Fruit fly (Drosophila melanogaster) whole organism, adult: ENCODE measurements around the gene piwi.

Experiments
- CG11617 ChIP-seq: fragments of 200-800 bp; sonication (Bioruptor generic); optimal IDR thresholded peaks from 2 replicates; lab custom pipeline; 2017; ENCODE audit warnings: mild to moderate bottlenecking, missing biosample characterization, missing genetic modification reagents, missing genetic modification characterization
- CG14711 ChIP-seq: fragments of 200-800 bp; sonication (Bioruptor generic); optimal IDR thresholded peaks from 2 replicates; lab custom pipeline; 2018; ENCODE audit warnings: missing biosample characterization, mild to moderate bottlenecking, missing genetic modification characterization, moderate library complexity
- CG1620 ChIP-seq: fragments of 200-800 bp; sonication (Bioruptor generic); optimal IDR thresholded peaks from 2 replicates; lab custom pipeline; 2016; ENCODE audit warnings: missing biosample characterization, missing genetic modification characterization
- CG33017 ChIP-seq: fragments of 200-800 bp; sonication (Bioruptor generic); optimal IDR thresholded peaks from 2 replicates; lab custom pipeline; 2018; ENCODE audit warnings: missing biosample characterization, mild to moderate bottlenecking, missing genetic modification characterization, moderate library complexity
- CG5204 ChIP-seq: fragments of 200-800 bp; sonication (Bioruptor generic); optimal IDR thresholded peaks from 2 replicates; lab custom pipeline; 2016; ENCODE audit warnings: missing biosample characterization, missing genetic modification characterization
- CG7045 ChIP-seq: fragments of 200-800 bp; sonication (Bioruptor generic); optimal IDR thresholded peaks from 2 replicates; lab custom pipeline; 2017; ENCODE audit warnings: missing biosample characterization, mild to moderate bottlenecking, missing genetic modification characterization
- CG7101 ChIP-seq: fragments of 200-800 bp; sonication (Bioruptor generic); optimal IDR thresholded peaks from 2 replicates; lab custom pipeline; 2018; ENCODE audit warnings: missing biosample characterization, mild to moderate bottlenecking, missing genetic modification characterization, moderate library complexity
- Clk ChIP-seq: fragments of 200-800 bp; sonication (Bioruptor generic); optimal IDR thresholded peaks from 2 replicates; lab custom pipeline; 2017; ENCODE audit warnings: missing biosample characterization, missing genetic modification characterization
- Crg-1 ChIP-seq: fragments of 200-800 bp; sonication (Bioruptor generic); optimal IDR thresholded peaks from 2 replicates; lab custom pipeline; 2016; ENCODE audit warnings: missing biosample characterization, missing genetic modification characterization
- Hr96 ChIP-seq: fragments of 200-800 bp; sonication (Bioruptor generic); optimal IDR thresholded peaks from 2 replicates; lab custom pipeline; 2016; ENCODE audit warnings: missing biosample characterization, missing genetic modification characterization
- Mnt ChIP-seq: fragments of 200-800 bp; sonication (Bioruptor generic); optimal IDR thresholded peaks from 2 replicates; lab custom pipeline; 2016; ENCODE audit warnings: missing biosample characterization, mild to moderate bottlenecking, missing genetic modification characterization
- bab1 ChIP-seq: fragments of 200-800 bp; sonication (Bioruptor generic); optimal IDR thresholded peaks from 3 replicates; lab custom pipeline; 2019; ENCODE audit warnings: missing biosample characterization, mild to moderate bottlenecking, missing genetic modification characterization, moderate library complexity
- cic ChIP-seq: fragments of 200-800 bp; sonication (Bioruptor generic); optimal IDR thresholded peaks from 2 replicates; lab custom pipeline; 2017; ENCODE audit warnings: missing biosample characterization, mild to moderate bottlenecking, missing genetic modification characterization, moderate library complexity
- cnc ChIP-seq, 2 experiments: fragments of >200 bp; optimal IDR thresholded peaks; 2 replicates each; lab custom pipeline; 2017
- kay ChIP-seq: fragments of 200-800 bp; sonication (Bioruptor generic); peaks from one replicate; lab custom pipeline; 2016; ENCODE audit warnings: missing biosample characterization, missing genetic modification characterization, borderline replicate concordance
- ovo ChIP-seq: fragments of 200-800 bp; sonication (Bioruptor generic); optimal IDR thresholded peaks from 2 replicates; lab custom pipeline; 2016; ENCODE audit warnings: missing biosample characterization, missing genetic modification characterization
- pad ChIP-seq: fragments of 200-800 bp; sonication (Bioruptor generic); optimal IDR thresholded peaks from 3 replicates; lab custom pipeline; 2017; ENCODE audit warnings: missing biosample characterization, missing genetic modification characterization, mild to moderate bottlenecking, moderate library complexity, missing genetic modification reagents
- tj ChIP-seq: fragments of 200-800 bp; sonication (Bioruptor generic); optimal IDR thresholded peaks from 3 replicates; lab custom pipeline; 2017; ENCODE audit warnings: missing biosample characterization, mild to moderate bottlenecking, missing genetic modification characterization, moderate library complexity
- toe ChIP-seq: fragments of 200-800 bp; sonication (Bioruptor generic); optimal IDR thresholded peaks from 2 replicates; lab custom pipeline; 2016; ENCODE audit warnings: missing biosample characterization, missing genetic modification characterization

Gene piwi

dm6 chr2L:11023875-11024274, 36.7 kb upstream of the piwi start:
- no peak for TF ChIP-seq CG11617
- TF ChIP-seq bab1 (GFP tag; lab: Kevin White, UChicago) = no peak
- TF ChIP-seq ovo (GFP tag; lab: Kevin White, UChicago) = no peak
- TF ChIP-seq kay (GFP tag; lab: Kevin White, UChicago) = no peak
- no peak for TF ChIP-seq tj (GFP tag; lab: Kevin White, UChicago)
- no peak for TF ChIP-seq Crg-1
- TF ChIP-seq cnc (optimal IDR thresholded peaks at IDR 0.05; lab: Kevin White, UChicago) = no peak
- TF ChIP-seq Hr96 = no peak
- TF ChIP-seq CG1620 (GFP tag; lab: Kevin White, UChicago) = no peak
- TF ChIP-seq Clk = no peak
- TF ChIP-seq pad = no peak

- TF ChIP-seq CG5204 (GFP tag; lab: Kevin White, UChicago) (no peak), CG1620 (GFP tag; lab: Kevin White, UChicago) (no peak), cnc (optimal IDR thresholded peaks at IDR 0.05; lab: Kevin White, UChicago) (no peak), cic (GFP tag; lab: Kevin White, UChicago) (no peak), CG33017 (tag; lab: Kevin White, UChicago) (no peak), kay (GFP tag; lab: Kevin White, UChicago) (no peak), CG14711 (tag; lab: Kevin White, UChicago) (no peak), Hr96 (no peak), CG11617 (no peak), toe (GFP tag; lab: Kevin White, UChicago) (no peak), CG7045 (no peak), tj (GFP tag; lab: Kevin White, UChicago) (no peak), CG7101 (tag; lab: Kevin White, UChicago) (no peak), Crg-1 (no peak)
These were observed 35.6 kb upstream of the piwi start for dm6 chr2L:11022804-11023203.

DNA sequence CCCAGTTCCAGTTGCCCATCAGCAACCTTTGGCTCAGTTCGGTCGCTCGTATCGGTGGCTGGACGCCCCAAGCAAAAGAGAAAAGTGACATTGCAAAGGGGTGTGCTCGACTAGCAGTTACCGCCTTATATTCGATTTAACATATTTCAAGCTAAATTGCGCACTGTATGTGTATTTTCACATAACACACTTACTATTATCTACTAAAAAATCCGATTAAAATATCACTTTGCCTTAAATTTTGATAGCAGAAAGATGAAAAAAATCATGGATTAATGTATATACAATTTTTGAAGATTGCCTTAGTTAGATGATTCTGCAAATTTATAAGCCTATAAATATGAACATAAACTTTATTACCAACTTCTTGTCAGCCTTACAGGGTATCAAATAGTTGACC, 34.4 kb upstream of the piwi start:
- TF ChIP-seq Clk (no peak), cnc (optimal IDR thresholded peaks at IDR 0.05; lab: Kevin White, UChicago) (no peak), CG5204 (GFP tag; lab: Kevin White, UChicago) (no peak), bab1 (GFP tag; lab: Kevin White, UChicago) (no peak), Crg-1 (no peak), CG7101 (tag; lab: Kevin White, UChicago) (no peak), ovo (GFP tag; lab: Kevin White, UChicago) (no peak), CG1620 (GFP tag; lab: Kevin White, UChicago) (no peak), Mnt (GFP tag; lab: Kevin White, UChicago) (no peak), CG14711 (tag; lab: Kevin White, UChicago) (no peak), toe (GFP tag; lab: Kevin White, UChicago) (no peak), cic (GFP tag; lab: Kevin White, UChicago) (no peak), CG11617 (no peak), kay (GFP tag; lab: Kevin White, UChicago) (no peak), tj (GFP tag; lab: Kevin White, UChicago) (no peak), pad (no peak), CG33017 (tag; lab: Kevin White, UChicago) (no peak), Hr96 (no peak), CG7045 (no peak)

- TF ChIP-seq CG33017 (tag; lab: Kevin White, UChicago) = no peak
These were observed 29.5 kb upstream of the piwi start, which contains the start of gene CG14913 for dm6 chr2L:11016695-11017094. Gene CG14913 (plus strand): TSS chr2L:11016995.

DNA sequence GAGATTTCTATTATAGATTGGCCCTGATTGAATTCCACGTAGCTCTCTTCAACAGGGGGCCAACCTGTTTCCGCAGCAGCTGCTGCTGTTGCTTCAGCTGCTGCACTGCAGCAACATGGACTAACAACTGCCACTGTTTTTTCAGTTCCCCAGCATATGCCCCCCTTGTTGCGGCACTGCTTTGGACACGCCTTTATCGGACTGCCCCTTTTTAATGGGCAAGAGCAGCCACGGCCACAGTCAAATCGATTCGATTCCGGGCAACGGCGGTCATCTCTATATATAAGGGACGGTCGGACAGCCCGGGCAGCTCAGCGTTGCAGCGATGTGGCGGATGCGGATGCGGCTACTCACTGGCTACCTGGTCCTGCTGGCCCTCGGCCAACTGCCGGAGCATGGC, 28.1 kb upstream of the piwi start, which contains the start of gene Acp32CD:
TSS of gene Acp32CD (plus strand) at position 301 of the 400 bp plus-strand sequence.
- TF ChIP-seq kay (GFP tag; lab: Kevin White, UChicago) = no peak
- no peak for TF ChIP-seq CG7045
- no peak for TF ChIP-seq Clk
- no peak for TF ChIP-seq Hr96
- no peak for TF ChIP-seq CG14711 (tag; lab: Kevin White, UChicago)
- TF ChIP-seq Mnt (GFP tag; lab: Kevin White, UChicago) = no peak
- TF ChIP-seq CG33017 (tag; lab: Kevin White, UChicago) = no peak

DNA sequence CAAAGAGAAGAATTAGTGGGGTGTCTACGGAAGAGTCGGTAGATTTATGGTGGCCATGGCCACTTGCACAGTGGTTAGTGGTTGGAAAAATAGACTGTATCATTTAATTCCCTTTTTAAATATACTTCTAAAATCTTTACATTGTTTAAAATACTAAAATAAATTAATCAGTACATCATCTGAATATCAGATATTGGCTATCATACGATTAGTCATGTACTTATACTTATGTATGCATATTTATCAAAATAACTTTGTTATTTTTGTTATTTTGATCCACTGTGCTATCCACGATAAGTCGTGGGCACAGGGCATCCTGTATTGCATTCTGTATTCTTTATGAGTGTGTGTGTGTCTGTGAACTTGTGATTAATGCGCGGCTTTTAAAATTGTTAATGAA, 27.5 kb upstream of the piwi start:
- TF ChIP-seq Clk = no peak
- no peak for TF ChIP-seq tj (GFP tag; lab: Kevin White, UChicago)
- no peak for TF ChIP-seq ovo (GFP tag; lab: Kevin White, UChicago)

dm6 chr2L:11014018-11014611, 26.9 kb upstream of the piwi start:
- no peak for TF ChIP-seq Mnt (GFP tag; lab: Kevin White, UChicago)
- no peak for TF ChIP-seq CG33017 (tag; lab: Kevin White, UChicago)
- no peak for TF ChIP-seq CG1620 (GFP tag; lab: Kevin White, UChicago)
- TF ChIP-seq CG14711 (tag; lab: Kevin White, UChicago) = no peak
- TF ChIP-seq CG11617 = no peak
- TF ChIP-seq toe (GFP tag; lab: Kevin White, UChicago) = no peak
- TF ChIP-seq Hr96 = no peak
- TF ChIP-seq tj (GFP tag; lab: Kevin White, UChicago) = no peak
- no peak for TF ChIP-seq cnc (optimal IDR thresholded peaks at IDR 0.05; lab: Kevin White, UChicago)
- no peak for TF ChIP-seq CG7101 (tag; lab: Kevin White, UChicago)
- no peak for TF ChIP-seq cic (GFP tag; lab: Kevin White, UChicago)
- TF ChIP-seq ovo (GFP tag; lab: Kevin White, UChicago) = no peak
- TF ChIP-seq pad = no peak
- no peak for TF ChIP-seq CG5204 (GFP tag; lab: Kevin White, UChicago)
- no peak for TF ChIP-seq bab1 (GFP tag; lab: Kevin White, UChicago)
